Fruit fly (Drosophila melanogaster): Measurements from ENCODE around the gene CG32681.

CG32681 gene

dm6 chrX:10381252-10381651 is at the start of gene CG32681:
TSS of gene CG32681 (minus strand) at chrX:10381352.
- TF ChIP-seq CG8478 (optimal IDR thresholded peaks at IDR 0.05) (no peak), EcR (GFP tag; optimal IDR thresholded peaks at IDR 0.05) (no peak), psq (optimal IDR thresholded peaks at IDR 0.05) (no peak), pan (optimal IDR thresholded peaks at IDR 0.05) (no peak), Dll (optimal IDR thresholded peaks at IDR 0.05) (no peak), usp (GFP tag; optimal IDR thresholded peaks at IDR 0.05) (no peak)

DNA sequence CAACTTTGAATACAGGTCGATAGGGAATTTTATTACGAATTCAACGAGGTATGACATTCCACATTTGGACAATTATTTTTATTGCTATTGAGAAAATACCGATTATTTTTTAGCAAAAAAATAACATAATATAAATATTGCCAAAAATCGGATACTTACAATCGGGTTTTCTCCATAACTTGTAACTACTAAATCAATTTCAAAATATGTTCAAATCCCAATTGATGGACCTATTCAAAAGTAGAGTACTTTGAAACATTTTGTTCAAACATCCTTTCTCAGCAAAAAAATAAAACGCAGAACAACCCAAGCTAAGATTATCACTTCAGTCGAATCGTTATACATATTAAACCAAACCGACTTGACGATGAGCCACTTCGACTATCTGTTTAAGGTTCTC is 36.0 kb upstream of the CG32681 start, which contains the start of gene RabX2:
TSS of gene RabX2 (plus strand) at position 301 of the 400 bp plus-strand sequence.
- TF ChIP-seq usp (GFP tag; optimal IDR thresholded peaks at IDR 0.05) = no peak
- TF ChIP-seq Dll (optimal IDR thresholded peaks at IDR 0.05) = no peak
- TF ChIP-seq CG8478 (optimal IDR thresholded peaks at IDR 0.05) = no peak
- no peak for TF ChIP-seq EcR (GFP tag; optimal IDR thresholded peaks at IDR 0.05)
- TF ChIP-seq pan (optimal IDR thresholded peaks at IDR 0.05) = no peak
- TF ChIP-seq psq (optimal IDR thresholded peaks at IDR 0.05) = no peak

dm6 chrX:10398959-10399358 is 17.8 kb upstream of the CG32681 start:
- TF ChIP-seq CG8478 (optimal IDR thresholded peaks at IDR 0.05) (no peak), Dll (optimal IDR thresholded peaks at IDR 0.05) (no peak), psq (optimal IDR thresholded peaks at IDR 0.05) (no peak), pan (optimal IDR thresholded peaks at IDR 0.05) (no peak), EcR (GFP tag; optimal IDR thresholded peaks at IDR 0.05) (no peak), usp (GFP tag; optimal IDR thresholded peaks at IDR 0.05) (no peak)

- TF ChIP-seq EcR (GFP tag; optimal IDR thresholded peaks at IDR 0.05) (no peak), usp (GFP tag; optimal IDR thresholded peaks at IDR 0.05) (no peak), Dll (optimal IDR thresholded peaks at IDR 0.05) (no peak)
These were observed 16.5 kb upstream of the CG32681 start for dm6 chrX:10397514-10398133.

DNA sequence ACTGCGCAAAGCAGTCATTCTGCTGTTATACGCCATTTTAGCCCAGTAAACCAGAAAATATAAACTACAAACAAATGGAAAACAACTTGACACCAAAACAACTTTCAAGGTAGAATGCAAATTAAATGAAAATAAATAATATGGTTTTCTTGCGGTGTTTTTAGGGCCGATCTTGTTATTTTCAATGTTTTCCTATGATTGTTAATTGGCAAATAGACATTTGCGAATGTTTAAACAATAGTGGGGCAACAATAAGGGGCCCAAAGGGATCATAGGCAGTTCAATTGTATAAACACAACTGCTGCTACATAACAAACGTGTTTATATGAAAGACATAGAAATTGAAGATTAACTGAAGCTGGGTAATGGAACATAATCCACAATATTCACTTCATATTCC is 15.7 kb upstream of the CG32681 start:
- TF ChIP-seq usp (GFP tag; optimal IDR thresholded peaks at IDR 0.05) (no peak), EcR (GFP tag; optimal IDR thresholded peaks at IDR 0.05) (no peak), pan (optimal IDR thresholded peaks at IDR 0.05) (no peak), CG8478 (optimal IDR thresholded peaks at IDR 0.05) (no peak), Dll (optimal IDR thresholded peaks at IDR 0.05) (no peak), psq (optimal IDR thresholded peaks at IDR 0.05) (no peak)

DNA sequence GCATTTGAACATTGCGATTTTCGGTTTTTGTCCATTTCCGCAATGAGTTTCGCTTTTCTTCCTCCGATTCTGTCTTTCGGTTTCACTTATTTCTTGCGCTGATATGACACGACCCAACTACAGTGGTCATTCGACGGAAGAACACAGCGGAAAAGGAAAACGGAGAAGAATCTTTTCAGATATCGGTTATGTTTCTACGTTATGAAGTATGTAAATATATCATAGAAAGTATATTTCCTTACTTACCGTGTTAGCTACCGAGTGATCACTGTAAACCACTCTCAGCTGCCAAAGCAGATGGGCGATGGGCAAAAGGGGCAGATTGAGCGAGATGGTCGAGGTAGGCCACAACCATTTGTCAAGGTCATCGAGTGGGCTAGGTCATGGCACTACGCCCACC is 6.5 kb upstream of the CG32681 start:
- TF ChIP-seq Dll (optimal IDR thresholded peaks at IDR 0.05) (no peak), psq (optimal IDR thresholded peaks at IDR 0.05) (no peak), usp (GFP tag; optimal IDR thresholded peaks at IDR 0.05) (no peak), pan (optimal IDR thresholded peaks at IDR 0.05) (no peak), EcR (GFP tag; optimal IDR thresholded peaks at IDR 0.05) (no peak), CG8478 (optimal IDR thresholded peaks at IDR 0.05) (no peak)

DNA sequence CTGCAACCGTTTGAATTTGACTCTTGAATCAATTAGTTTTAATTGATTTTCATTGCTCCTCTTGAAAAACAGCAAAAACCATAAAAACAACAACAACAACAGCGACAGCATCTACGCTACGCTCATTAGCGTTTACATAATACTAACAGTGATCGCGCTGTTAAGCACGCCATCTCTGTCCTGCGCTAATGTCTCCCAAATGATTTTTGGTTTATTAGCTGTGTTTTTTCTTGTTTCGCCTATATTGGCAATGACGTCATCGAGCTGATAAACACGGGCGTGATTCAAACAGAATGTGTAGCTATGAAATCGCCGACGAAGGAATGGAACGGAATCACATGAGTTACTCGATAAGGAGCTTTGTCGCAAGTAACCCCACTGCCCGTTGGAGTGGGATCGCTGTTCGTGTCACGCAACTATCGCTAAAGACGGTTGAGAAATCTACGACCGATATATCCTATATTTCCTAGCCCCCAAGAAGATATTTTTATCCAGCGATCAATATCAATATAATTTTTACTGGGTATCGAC is 5.7 kb upstream of the CG32681 start:
- no peak for TF ChIP-seq CG8478 (optimal IDR thresholded peaks at IDR 0.05)
- no peak for TF ChIP-seq EcR (GFP tag; optimal IDR thresholded peaks at IDR 0.05)
- no peak for TF ChIP-seq Dll (optimal IDR thresholded peaks at IDR 0.05)
- no peak for TF ChIP-seq usp (GFP tag; optimal IDR thresholded peaks at IDR 0.05)
- no peak for TF ChIP-seq pan (optimal IDR thresholded peaks at IDR 0.05)
- no peak for TF ChIP-seq psq (optimal IDR thresholded peaks at IDR 0.05)

DNA sequence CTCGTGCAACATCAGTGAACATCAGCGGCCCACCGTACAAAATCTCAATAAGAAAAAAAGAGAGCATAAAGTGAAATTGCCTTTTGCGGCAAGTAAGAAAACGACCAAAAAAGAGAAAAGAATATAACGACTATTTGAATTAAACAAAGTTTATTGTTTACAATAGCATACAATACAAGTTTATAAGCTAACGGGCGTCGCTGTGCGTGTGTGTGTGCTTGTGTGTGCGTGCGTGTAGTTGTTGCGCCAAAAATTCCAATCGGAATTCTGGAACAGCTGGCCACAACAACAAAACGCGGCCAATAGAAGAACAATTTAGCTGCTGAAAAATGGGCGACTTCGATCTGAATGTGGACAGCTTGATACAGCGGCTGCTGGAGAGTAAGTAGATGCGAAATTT is 5.0 kb upstream of the CG32681 start:
- TF ChIP-seq psq (optimal IDR thresholded peaks at IDR 0.05) (no peak), pan (optimal IDR thresholded peaks at IDR 0.05) (no peak), usp (GFP tag; optimal IDR thresholded peaks at IDR 0.05) (no peak), EcR (GFP tag; optimal IDR thresholded peaks at IDR 0.05) (no peak), Dll (optimal IDR thresholded peaks at IDR 0.05) (no peak), CG8478 (optimal IDR thresholded peaks at IDR 0.05) (no peak)

DNA sequence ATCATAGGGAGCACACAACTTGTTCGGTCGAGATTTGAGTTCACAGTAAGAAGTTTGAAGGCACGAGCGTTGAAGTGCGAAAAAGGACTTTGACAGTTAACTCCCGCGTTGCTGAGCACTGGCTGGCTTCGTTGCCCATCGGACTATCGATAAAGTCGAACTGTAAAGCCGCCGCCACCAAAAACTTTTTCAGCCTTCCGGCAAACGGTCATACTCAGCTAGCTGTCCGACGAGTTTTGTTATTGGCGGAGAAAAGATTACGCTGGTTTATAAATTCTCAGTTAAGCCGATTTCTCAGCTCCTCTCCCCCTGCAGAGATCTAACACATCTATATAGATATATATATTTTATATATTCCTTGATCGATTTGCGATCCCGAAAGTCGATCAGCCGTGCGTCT is 4.6 kb upstream of the CG32681 start, which contains the start of the genes Psf3 and flw:
TSS of gene Psf3 (minus strand) at position 105 of the 400 bp plus-strand sequence.
TSS of gene flw (plus strand) at position 204 of the 400 bp plus-strand sequence.
- TF ChIP-seq psq (optimal IDR thresholded peaks at IDR 0.05) = no peak
- TF ChIP-seq CG8478 (optimal IDR thresholded peaks at IDR 0.05) = no peak
- TF ChIP-seq EcR (GFP tag; optimal IDR thresholded peaks at IDR 0.05) = no peak
- no peak for TF ChIP-seq Dll (optimal IDR thresholded peaks at IDR 0.05)
- TF ChIP-seq pan (optimal IDR thresholded peaks at IDR 0.05) = no peak
- no peak for TF ChIP-seq usp (GFP tag; optimal IDR thresholded peaks at IDR 0.05)

dm6 chrX:10384947-10385346 is 3.8 kb upstream of the CG32681 start:
- TF ChIP-seq psq (optimal IDR thresholded peaks at IDR 0.05) (no peak), pan (optimal IDR thresholded peaks at IDR 0.05) (no peak), EcR (GFP tag; optimal IDR thresholded peaks at IDR 0.05) (no peak), Dll (optimal IDR thresholded peaks at IDR 0.05) (no peak), CG8478 (optimal IDR thresholded peaks at IDR 0.05) (no peak), usp (GFP tag; optimal IDR thresholded peaks at IDR 0.05) (no peak)

DNA sequence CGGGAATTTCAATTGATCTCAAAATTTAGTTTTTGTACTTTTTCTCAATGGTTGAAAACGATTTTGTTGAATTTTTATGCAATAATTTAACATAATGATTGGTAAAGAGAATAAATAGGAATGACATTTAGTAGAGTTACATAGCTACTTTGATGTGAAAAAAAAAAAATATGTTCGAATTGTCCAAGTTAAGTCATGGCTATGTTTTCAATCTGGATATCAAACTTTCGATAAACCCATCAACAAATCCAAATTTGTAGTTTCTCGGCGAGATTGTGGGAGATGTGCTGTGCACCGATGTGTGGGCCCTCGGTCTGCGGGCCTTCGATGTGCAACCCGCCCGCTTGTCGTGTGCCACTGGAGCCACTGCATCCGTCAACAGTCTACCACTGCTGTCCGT is 5.9 kb downstream of the CG32681 start, which contains the start of the genes CG32686 and CG2898:
TSS of gene CG32686 (minus strand) at position 101 of the 400 bp plus-strand sequence.
TSS of gene CG2898 (plus strand) at position 159 of the 400 bp plus-strand sequence.
- TF ChIP-seq pan (optimal IDR thresholded peaks at IDR 0.05) (no peak), psq (optimal IDR thresholded peaks at IDR 0.05) (no peak), Dll (optimal IDR thresholded peaks at IDR 0.05) (no peak), CG8478 (optimal IDR thresholded peaks at IDR 0.05) (no peak), EcR (GFP tag; optimal IDR thresholded peaks at IDR 0.05) (no peak), usp (GFP tag; optimal IDR thresholded peaks at IDR 0.05) (no peak)
